Fruit fly (Drosophila melanogaster) whole organism, wandering third instar larva: ENCODE data around the gene chic.

Experiments
- N ChIP-seq: fragments of >200 bp; optimal IDR thresholded peaks from 2 replicates; lab custom pipeline; 2018; ENCODE audit warnings: missing biosample characterization, missing external identifiers, missing genetic modification characterization
- dl ChIP-seq, 2 experiments: fragments of 175-275, 200-275 bp in 1 of 2; fragments of 200-275 bp in 1 of 2; sonication (Bioruptor generic); optimal IDR thresholded peaks; lab custom pipeline; 2018; ENCODE audit warnings: mild to moderate bottlenecking in 2 of 2, missing biosample characterization in 2 of 2, missing genetic modification characterization in 2 of 2, moderate library complexity in 2 of 2; ENCODE audit not compliant: partially characterized antibody in 2 of 2, insufficient read depth in 1 of 2
- jim ChIP-seq: fragments of 175-275, 200-325 bp; sonication (Bioruptor generic); optimal IDR thresholded peaks from 2 replicates; lab custom pipeline; 2016; ENCODE audit warnings: missing biosample characterization, mild to moderate bottlenecking, missing genetic modification characterization

DNA sequence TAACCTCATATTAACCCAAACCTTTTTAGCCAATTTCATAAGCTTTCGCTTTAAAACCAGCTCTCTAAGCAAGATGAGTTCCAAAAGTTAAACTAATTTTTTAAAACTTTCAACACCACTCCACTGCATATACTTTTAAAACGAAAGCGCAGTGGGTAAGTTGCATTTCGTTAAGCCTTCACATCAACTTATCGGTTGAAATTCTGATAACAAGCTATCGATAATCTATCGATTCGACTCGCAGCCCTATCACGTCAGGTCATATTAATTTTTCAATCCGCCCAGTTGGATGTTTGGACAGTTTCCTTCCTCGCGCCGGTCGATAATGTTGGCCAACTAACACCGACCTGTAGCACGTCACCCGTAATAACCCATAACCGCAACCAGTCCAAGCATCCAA is 5.3 kb upstream of the chic start, which contains the start of gene ifc:
- peak; percentile 98 for TF ChIP-seq N (GFP tag; lab: Kevin White, UChicago)
- TF ChIP-seq dl (GFP tag; optimal IDR thresholded peaks at IDR 0.05; lab: Kevin White, UChicago; ENCODE audit: insufficient read depth in 1 of 2, partially characterized antibody in 2 of 2), result no peak
- TF ChIP-seq jim (GFP tag; lab: Kevin White, UChicago), result no peak
